Fruit fly (Drosophila melanogaster) whole organism, wandering third instar larva: ENCODE data around the gene Fbxl4.
A peak's percentile ranks its signal among the peaks of the same experiment; 100 is the strongest.

Source experiments
- Abd-B ChIP-seq: fragments of >200 bp; optimal IDR thresholded peaks from 2 replicates; lab custom pipeline; 2017; ENCODE audit warnings: missing biosample characterization, missing genetic modification characterization
- Dfd ChIP-seq: fragments of >200 bp; optimal IDR thresholded peaks from 2 replicates; lab custom pipeline; 2017; ENCODE audit warnings: missing biosample characterization, missing genetic modification characterization
- Hnf4 ChIP-seq: fragments of 200-800 bp; sonication (Bioruptor generic); optimal IDR thresholded peaks from 2 replicates; lab custom pipeline; 2016; ENCODE audit warnings: missing biosample characterization, mild to moderate bottlenecking, missing genetic modification characterization
- Hr78 ChIP-seq: fragments of >200 bp; optimal IDR thresholded peaks from 2 replicates; lab custom pipeline; 2017; ENCODE audit warnings: missing biosample characterization, missing genetic modification characterization
- Myc ChIP-seq: fragments of >200 bp; optimal IDR thresholded peaks from 2 replicates; lab custom pipeline; 2017
- Sp1 ChIP-seq: fragments of 200-800 bp; sonication (Bioruptor generic); optimal IDR thresholded peaks from 3 replicates; lab custom pipeline; 2019; ENCODE audit warnings: missing biosample characterization, mild to moderate bottlenecking, missing genetic modification characterization, moderate library complexity
- brk ChIP-seq: fragments of 200-800 bp; sonication (Bioruptor generic); optimal IDR thresholded peaks from 2 replicates; lab custom pipeline; 2016; ENCODE audit warnings: missing biosample characterization, mild to moderate bottlenecking, missing genetic modification characterization
- foxo ChIP-seq, 2 experiments: fragments of 200-800 bp; sonication (Bioruptor generic); optimal IDR thresholded peaks; 2 replicates in 1 of 2; 3 replicates in 1 of 2; lab custom pipeline; 2016 to 2017; ENCODE audit warnings: missing biosample characterization in 2 of 2, missing genetic modification characterization in 2 of 2
- h ChIP-seq: fragments of 200-800 bp; sonication (Bioruptor generic); optimal IDR thresholded peaks from 3 replicates; lab custom pipeline; 2016; ENCODE audit warnings: missing biosample characterization, mild to moderate bottlenecking, missing genetic modification characterization
- lola ChIP-seq: fragments of >200 bp; optimal IDR thresholded peaks from 2 replicates; lab custom pipeline; 2017; ENCODE audit warnings: missing biosample characterization, missing genetic modification characterization
- psq ChIP-seq: fragments of 200-800 bp; sonication (Bioruptor generic); optimal IDR thresholded peaks from 3 replicates; lab custom pipeline; 2017; ENCODE audit warnings: missing biosample characterization, mild to moderate bottlenecking, missing genetic modification characterization, moderate library complexity
- usp ChIP-seq: fragments of >200 bp; optimal IDR thresholded peaks from 2 replicates; lab custom pipeline; 2017; ENCODE audit warnings: missing biosample characterization, missing genetic modification characterization
- woc ChIP-seq: sonication (Bioruptor generic); optimal IDR thresholded peaks from 2 replicates; lab custom pipeline; 2016; ENCODE audit warnings: missing biosample characterization, mild to moderate bottlenecking, missing genetic modification characterization

dm6 chrX:14209209-14209781, 28.4 kb downstream of the Fbxl4 start:
- TF ChIP-seq Dfd (GFP tag; lab: Kevin White, UChicago) = no peak
- TF ChIP-seq woc (GFP tag; lab: Kevin White, UChicago) = no peak
- no peak for TF ChIP-seq lola (GFP tag; lab: Kevin White, UChicago)
- TF ChIP-seq brk (GFP tag; lab: Kevin White, UChicago) = no peak
- no peak for TF ChIP-seq Hnf4 (GFP tag; lab: Kevin White, UChicago)
- TF ChIP-seq psq = no peak
- peak; percentile 19 for TF ChIP-seq h (GFP tag; lab: Kevin White, UChicago)
- TF ChIP-seq Hr78 (GFP tag; lab: Kevin White, UChicago) = no peak
- no peak for TF ChIP-seq usp (GFP tag; lab: Kevin White, UChicago)
- TF ChIP-seq Sp1 = peak; percentile 2
- TF ChIP-seq Myc (lab: Kevin White, UChicago) = no peak
- TF ChIP-seq foxo (GFP tag; optimal IDR thresholded peaks at IDR 0.05; lab: Kevin White, UChicago) = peak in 1 of 2 experiments; percentile 28
- TF ChIP-seq Abd-B (GFP tag; lab: Kevin White, UChicago) = no peak
